Fruit fly (Drosophila melanogaster): ENCODE measurements around the gene for.

The for gene

DNA sequence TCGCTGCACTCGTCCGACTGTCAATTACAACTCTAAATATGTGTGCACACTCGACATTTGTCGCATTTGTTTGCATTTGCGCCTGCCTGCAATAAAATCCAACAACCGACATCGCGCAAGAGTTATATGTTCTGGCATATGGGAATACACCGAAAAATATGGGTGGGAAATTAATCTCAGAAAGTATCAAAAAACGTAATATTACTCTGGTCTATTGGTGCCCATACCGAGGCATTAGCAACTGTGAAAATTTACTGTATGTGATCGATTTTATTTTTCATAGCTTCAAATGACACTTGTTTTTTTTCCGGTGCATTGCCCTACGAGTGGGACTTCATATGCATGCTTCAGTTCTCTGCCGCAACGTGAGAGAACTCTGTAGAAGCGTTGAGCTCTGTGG is 82.8 kb downstream of the for start (continued):
- TF ChIP-seq HmgD (GFP tag; optimal IDR thresholded peaks at IDR 0.05): no peak
- TF ChIP-seq CG12299 (tag; optimal IDR thresholded peaks at IDR 0.05): peak; percentile 49
- TF ChIP-seq grn (GFP tag; optimal IDR thresholded peaks at IDR 0.05): no peak
- peak; percentile 81 for TF ChIP-seq CG12219 (GFP tag; optimal IDR thresholded peaks at IDR 0.05)
- no peak for TF ChIP-seq Neu2 (GFP tag; optimal IDR thresholded peaks at IDR 0.05; ENCODE audit: borderline replicate concordance)
- TF ChIP-seq CG17359 (tag; optimal IDR thresholded peaks at IDR 0.05): peak; percentile 72
- peak; percentile 55 for TF ChIP-seq ssp (GFP tag; IDR thresholded peaks at IDR 0.05)
- TF ChIP-seq HLH3B (GFP tag; IDR thresholded peaks at IDR 0.05): peak; percentile 84
- peak; percentile 55; the same call in 1 of the 2 replicates for TF ChIP-seq toy (GFP tag; IDR thresholded peaks at IDR 0.05)
- TF ChIP-seq pan (optimal IDR thresholded peaks at IDR 0.05): no peak
- peak in 1 of 2 experiments; percentile 83 for TF ChIP-seq pan (GFP tag; optimal IDR thresholded peaks at IDR 0.05 in 1 of 2, IDR thresholded peaks at IDR 0.05 in 1 of 2)
- peak; percentile 73 for TF ChIP-seq ewg (GFP tag; optimal IDR thresholded peaks at IDR 0.05)
- peak in 1 of 2 experiments; percentile 16 for TF ChIP-seq Hr78 (GFP tag; optimal IDR thresholded peaks at IDR 0.05)
- peak; percentile 37; the same call in 1 of the 2 replicates for TF ChIP-seq Taf1 (GFP tag; IDR thresholded peaks at IDR 0.05)
- peak; percentile 7 for TF ChIP-seq psq (GFP tag; optimal IDR thresholded peaks at IDR 0.05)
- peak; percentile 76 for TF ChIP-seq CG11695 (GFP tag; IDR thresholded peaks at IDR 0.05)
- no peak for TF ChIP-seq gro (GFP tag; optimal IDR thresholded peaks at IDR 0.05)
- TF ChIP-seq Vsx1 (GFP tag; optimal IDR thresholded peaks at IDR 0.05): peak; percentile 67
- TF ChIP-seq ato (GFP tag; IDR thresholded peaks at IDR 0.05; ENCODE audit: partially characterized antibody): no peak
- TF ChIP-seq CG7786 (GFP tag; optimal IDR thresholded peaks at IDR 0.05): peak; percentile 65
- TF ChIP-seq CG5245 (GFP tag; optimal IDR thresholded peaks at IDR 0.05): peak; percentile 77
- TF ChIP-seq Antp (GFP tag; optimal IDR thresholded peaks at IDR 0.05): peak; percentile 76
- peak; percentile 38 for TF ChIP-seq maf-S (GFP tag; optimal IDR thresholded peaks at IDR 0.05)
- peak; percentile 49 for TF ChIP-seq CG11723 (GFP tag; optimal IDR thresholded peaks at IDR 0.05)
- TF ChIP-seq Hsf (GFP tag; optimal IDR thresholded peaks at IDR 0.05): peak; percentile 76
- TF ChIP-seq repo (GFP tag; optimal IDR thresholded peaks at IDR 0.05): peak; percentile 63
- peak; percentile 79 for TF ChIP-seq CG8089 (GFP tag; optimal IDR thresholded peaks at IDR 0.05)
- peak; percentile 69 for TF ChIP-seq oc (tag; optimal IDR thresholded peaks at IDR 0.05)
- peak; percentile 50; the same call in 2 of the 3 replicates for TF ChIP-seq sr (GFP tag; IDR thresholded peaks at IDR 0.05)
- no peak for TF ChIP-seq CkIIα-i1 (GFP tag; IDR thresholded peaks at IDR 0.05)
- peak; percentile 77 to 79 for TF ChIP-seq dpn (GFP tag; optimal IDR thresholded peaks at IDR 0.05)
- peak; percentile 66 for TF ChIP-seq CG16815 (GFP tag; optimal IDR thresholded peaks at IDR 0.05)
- peak; percentile 82 for TF ChIP-seq Sox102F (GFP tag; optimal IDR thresholded peaks at IDR 0.05)
- peak; percentile 67 for TF ChIP-seq CG12942 (GFP tag; optimal IDR thresholded peaks at IDR 0.05)
- no peak for TF ChIP-seq tll (GFP tag; optimal IDR thresholded peaks at IDR 0.05)
- TF ChIP-seq CG1792 (GFP tag; optimal IDR thresholded peaks at IDR 0.05): peak; percentile 70
- TF ChIP-seq lov (optimal IDR thresholded peaks at IDR 0.05): no peak
- TF ChIP-seq lov (GFP tag; IDR thresholded peaks at IDR 0.05): peak; percentile 84
- peak; percentile 61 to 77 for TF ChIP-seq Pdp1 (GFP tag; optimal IDR thresholded peaks at IDR 0.05)
- TF ChIP-seq jumu (GFP tag; optimal IDR thresholded peaks at IDR 0.05): no peak
- TF ChIP-seq Poxn (GFP tag; IDR thresholded peaks at IDR 0.05): no peak
- no peak for TF ChIP-seq cas (GFP tag; IDR thresholded peaks at IDR 0.05)
- TF ChIP-seq dan (GFP tag; IDR thresholded peaks at IDR 0.05): peak; percentile 59; the same call in 1 of the 2 replicates
- no peak for TF ChIP-seq Hmx (GFP tag; optimal IDR thresholded peaks at IDR 0.05)
- peak; percentile 61 for TF ChIP-seq dimm (GFP tag; IDR thresholded peaks at IDR 0.05)
- TF ChIP-seq zfh1 (GFP tag; IDR thresholded peaks at IDR 0.05): peak; percentile 93
- TF ChIP-seq CG18619 (GFP tag; optimal IDR thresholded peaks at IDR 0.05): peak; percentile 43
- peak; percentile 10 for TF ChIP-seq CG17568 (GFP tag; optimal IDR thresholded peaks at IDR 0.05)
- peak; percentile 66; the same call in 1 of the 2 replicates for TF ChIP-seq dati (GFP tag; IDR thresholded peaks at IDR 0.05)
- peak; percentile 77 for TF ChIP-seq sens-2 (GFP tag; IDR thresholded peaks at IDR 0.05)
- TF ChIP-seq Sin3A (optimal IDR thresholded peaks at IDR 0.05): no peak
- peak; percentile 42 for TF ChIP-seq tio (GFP tag; optimal IDR thresholded peaks at IDR 0.05)
